Fruit fly (Drosophila melanogaster): ENCODE data around the gene CG32081.

DNA sequence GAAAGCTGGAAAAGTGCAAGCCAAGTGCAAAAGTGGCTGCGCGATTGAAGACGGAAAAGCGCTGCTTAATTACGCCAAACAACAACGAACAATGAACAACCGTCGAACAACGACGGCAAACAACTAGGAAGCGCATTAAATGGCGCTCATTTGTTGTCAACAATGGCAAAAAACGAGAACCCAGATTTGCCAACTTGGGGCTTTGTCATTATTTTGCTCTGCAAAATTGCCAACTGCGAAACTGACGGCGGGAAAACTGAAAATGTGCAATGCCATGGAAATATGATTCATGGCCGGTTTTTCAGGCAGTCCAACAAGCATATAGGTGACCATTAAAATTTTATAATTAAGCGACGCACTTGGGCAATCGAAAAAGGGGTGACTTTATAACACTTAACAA lies 38.8 kb upstream of the CG32081 start:
- TF ChIP-seq Pdp1 (GFP tag; optimal IDR thresholded peaks at IDR 0.05) (no peak), tio (GFP tag; optimal IDR thresholded peaks at IDR 0.05) (no peak), CG4360 (GFP tag; IDR thresholded peaks at IDR 0.05) (no peak), B-H1 (GFP tag; IDR thresholded peaks at IDR 0.05) (no peak)

Measured in whole organism, embryonic.